Worm (Caenorhabditis elegans): ENCODE results near the gene eat-3.

The eat-3 gene

ce11 chrII:9308614-9309046 lies 16.0 kb upstream of the eat-3 start:
- TF ChIP-seq F13C5.2 (tag; optimal IDR thresholded peaks at IDR 0.05) = peak; percentile 80
- TF ChIP-seq pes-1 (GFP tag; IDR thresholded peaks at IDR 0.05) = no peak; the same call in 1 of the 2 replicates
- peak; percentile 14 for TF ChIP-seq B0310.2 (tag; optimal IDR thresholded peaks at IDR 0.05)
- no peak for TF ChIP-seq tbx-11 (GFP tag; IDR thresholded peaks at IDR 0.05)
- TF ChIP-seq tbx-37 (GFP tag; conservative IDR thresholded peaks at IDR 0.05) = no peak
- no peak for TF ChIP-seq ceh-36 (tag; optimal IDR thresholded peaks at IDR 0.05)
- no peak for TF ChIP-seq ama-1 (optimal IDR thresholded peaks at IDR 0.05)
- peak; percentile 74 for TF ChIP-seq hmg-4 (GFP tag; optimal IDR thresholded peaks at IDR 0.05)
- no peak for TF ChIP-seq ceh-13 (GFP tag; optimal IDR thresholded peaks at IDR 0.05)
- no peak for TF ChIP-seq hmbx-1 (tag; optimal IDR thresholded peaks at IDR 0.05)
- TF ChIP-seq ets-7 (tag; optimal IDR thresholded peaks at IDR 0.05) = peak; percentile 48
- peak; percentile 26; the same call in 1 of the 2 replicates for TF ChIP-seq flt-1 (GFP tag; IDR thresholded peaks at IDR 0.05)
- peak; percentile 53; the same call in 1 of the 2 replicates for TF ChIP-seq sea-1 (GFP tag; conservative IDR thresholded peaks at IDR 0.05)

ce11 chrII:9310204-9310603 lies 14.5 kb upstream of the eat-3 start, which contains the start of gene cam-1:
cam-1 (minus strand) TSS chrII:9310304.
- TF ChIP-seq scrt-1 (GFP tag; IDR thresholded peaks at IDR 0.05) (no peak), aly-1 (tag; optimal IDR thresholded peaks at IDR 0.05) (no peak), ets-7 (tag; optimal IDR thresholded peaks at IDR 0.05) (no peak), pes-1 (GFP tag; IDR thresholded peaks at IDR 0.05) (no peak), flt-1 (GFP tag; IDR thresholded peaks at IDR 0.05) (no peak), hmg-4 (GFP tag; optimal IDR thresholded peaks at IDR 0.05) (no peak), ceh-36 (tag; optimal IDR thresholded peaks at IDR 0.05) (no peak), F13C5.2 (tag; optimal IDR thresholded peaks at IDR 0.05) (no peak), tbx-11 (GFP tag; IDR thresholded peaks at IDR 0.05) (no peak), tra-4 (tag; optimal IDR thresholded peaks at IDR 0.05) (no peak), B0310.2 (tag; optimal IDR thresholded peaks at IDR 0.05) (no peak), sea-1 (GFP tag; conservative IDR thresholded peaks at IDR 0.05) (no peak), hmbx-1 (tag; optimal IDR thresholded peaks at IDR 0.05) (no peak), hnd-1 (tag; optimal IDR thresholded peaks at IDR 0.05) (no peak), ama-1 (optimal IDR thresholded peaks at IDR 0.05) (no peak), ceh-13 (GFP tag; optimal IDR thresholded peaks at IDR 0.05) (no peak), tbx-37 (GFP tag; conservative IDR thresholded peaks at IDR 0.05) (no peak)

ce11 chrII:9310794-9311193 lies 13.9 kb upstream of the eat-3 start:
- TF ChIP-seq ets-7 (tag; optimal IDR thresholded peaks at IDR 0.05) (no peak), hmbx-1 (tag; optimal IDR thresholded peaks at IDR 0.05) (no peak), sea-1 (GFP tag; conservative IDR thresholded peaks at IDR 0.05) (no peak), tra-4 (tag; optimal IDR thresholded peaks at IDR 0.05) (no peak), scrt-1 (GFP tag; IDR thresholded peaks at IDR 0.05) (no peak), B0310.2 (tag; optimal IDR thresholded peaks at IDR 0.05) (no peak)

ce11 chrII:9311702-9312101 lies 13.0 kb upstream of the eat-3 start:
- TF ChIP-seq tbx-11 (GFP tag; IDR thresholded peaks at IDR 0.05) (no peak), scrt-1 (GFP tag; IDR thresholded peaks at IDR 0.05) (no peak), hmbx-1 (tag; optimal IDR thresholded peaks at IDR 0.05) (no peak), hnd-1 (tag; optimal IDR thresholded peaks at IDR 0.05) (no peak), tra-4 (tag; optimal IDR thresholded peaks at IDR 0.05) (no peak), hmg-4 (GFP tag; optimal IDR thresholded peaks at IDR 0.05) (no peak), flt-1 (GFP tag; IDR thresholded peaks at IDR 0.05) (no peak), ceh-36 (tag; optimal IDR thresholded peaks at IDR 0.05) (no peak), tbx-37 (GFP tag; conservative IDR thresholded peaks at IDR 0.05) (no peak), pes-1 (GFP tag; IDR thresholded peaks at IDR 0.05) (no peak), ama-1 (optimal IDR thresholded peaks at IDR 0.05) (no peak), sea-1 (GFP tag; conservative IDR thresholded peaks at IDR 0.05) (no peak)

- TF ChIP-seq hnd-1 (tag; optimal IDR thresholded peaks at IDR 0.05) (no peak), B0310.2 (tag; optimal IDR thresholded peaks at IDR 0.05) (no peak), tbx-11 (GFP tag; IDR thresholded peaks at IDR 0.05) (no peak), hmbx-1 (tag; optimal IDR thresholded peaks at IDR 0.05) (no peak), ceh-13 (GFP tag; optimal IDR thresholded peaks at IDR 0.05) (no peak), pes-1 (GFP tag; IDR thresholded peaks at IDR 0.05) (no peak), tra-4 (tag; optimal IDR thresholded peaks at IDR 0.05) (no peak), tbx-37 (GFP tag; conservative IDR thresholded peaks at IDR 0.05) (no peak), sea-1 (GFP tag; conservative IDR thresholded peaks at IDR 0.05) (no peak), scrt-1 (GFP tag; IDR thresholded peaks at IDR 0.05) (no peak), ets-7 (tag; optimal IDR thresholded peaks at IDR 0.05) (no peak), aly-1 (tag; optimal IDR thresholded peaks at IDR 0.05) (no peak), F13C5.2 (tag; optimal IDR thresholded peaks at IDR 0.05) (no peak), ceh-36 (tag; optimal IDR thresholded peaks at IDR 0.05) (no peak), flt-1 (GFP tag; IDR thresholded peaks at IDR 0.05) (no peak), ama-1 (optimal IDR thresholded peaks at IDR 0.05) (no peak), hmg-4 (GFP tag; optimal IDR thresholded peaks at IDR 0.05) (no peak)
Measured at ce11 chrII:9313335-9313734, 11.3 kb upstream of the eat-3 start.

- TF ChIP-seq ceh-13 (GFP tag; optimal IDR thresholded peaks at IDR 0.05) = no peak
- no peak for TF ChIP-seq sea-1 (GFP tag; conservative IDR thresholded peaks at IDR 0.05)
- TF ChIP-seq ceh-36 (tag; optimal IDR thresholded peaks at IDR 0.05) = no peak
- TF ChIP-seq hmbx-1 (tag; optimal IDR thresholded peaks at IDR 0.05) = no peak
- no peak for TF ChIP-seq ama-1 (optimal IDR thresholded peaks at IDR 0.05)
- TF ChIP-seq hmg-4 (GFP tag; optimal IDR thresholded peaks at IDR 0.05) = no peak
- no peak for TF ChIP-seq ets-7 (tag; optimal IDR thresholded peaks at IDR 0.05)
- no peak for TF ChIP-seq pes-1 (GFP tag; IDR thresholded peaks at IDR 0.05)
- no peak for TF ChIP-seq hnd-1 (tag; optimal IDR thresholded peaks at IDR 0.05)
- no peak for TF ChIP-seq F13C5.2 (tag; optimal IDR thresholded peaks at IDR 0.05)
Measured at ce11 chrII:9314733-9315132, 9.9 kb upstream of the eat-3 start.

ce11 chrII:9315692-9316091 lies 9.0 kb upstream of the eat-3 start:
- TF ChIP-seq aly-1 (tag; optimal IDR thresholded peaks at IDR 0.05) (no peak), hmbx-1 (tag; optimal IDR thresholded peaks at IDR 0.05) (no peak), pes-1 (GFP tag; IDR thresholded peaks at IDR 0.05) (no peak), F13C5.2 (tag; optimal IDR thresholded peaks at IDR 0.05) (no peak), sea-1 (GFP tag; conservative IDR thresholded peaks at IDR 0.05) (no peak), tbx-37 (GFP tag; conservative IDR thresholded peaks at IDR 0.05) (no peak), flt-1 (GFP tag; IDR thresholded peaks at IDR 0.05) (no peak), ceh-13 (GFP tag; optimal IDR thresholded peaks at IDR 0.05) (no peak), tbx-11 (GFP tag; IDR thresholded peaks at IDR 0.05) (no peak), ama-1 (optimal IDR thresholded peaks at IDR 0.05) (no peak), tra-4 (tag; optimal IDR thresholded peaks at IDR 0.05) (no peak), ceh-36 (tag; optimal IDR thresholded peaks at IDR 0.05) (no peak), ets-7 (tag; optimal IDR thresholded peaks at IDR 0.05) (no peak), hnd-1 (tag; optimal IDR thresholded peaks at IDR 0.05) (no peak), B0310.2 (tag; optimal IDR thresholded peaks at IDR 0.05) (no peak), hmg-4 (GFP tag; optimal IDR thresholded peaks at IDR 0.05) (no peak), scrt-1 (GFP tag; IDR thresholded peaks at IDR 0.05) (no peak)
